Worm (Caenorhabditis elegans) whole organism, midembryonic: Measurements from ENCODE around the gene cdt-2.

ENCODE experiments used
- cog-1 ChIP-seq: sonication (generic microtip); optimal IDR thresholded peaks from 2 replicates; lab custom pipeline; 2016; ENCODE audit warnings: missing genetic modification characterization, missing compliant biosample characterization
- flt-1 ChIP-seq: fragments of 200-800 bp; sonication (Bioruptor generic); IDR thresholded peaks from 2 replicates; pipeline ENCODE4 v1.3.6; 2022; ENCODE audit warnings: missing genetic modification characterization, missing compliant biosample characterization
- med-1 ChIP-seq: sonication (generic microtip); optimal IDR thresholded peaks from 2 replicates; lab custom pipeline; 2017; ENCODE audit warnings: missing genetic modification characterization, mild to moderate bottlenecking, missing compliant biosample characterization, antibody characterized with exemption, missing genetic modification reagents; ENCODE audit not compliant: insufficient read depth
- ref-1 ChIP-seq: fragments of 200-800 bp; sonication (Bioruptor generic); conservative IDR thresholded peaks from 2 replicates; pipeline ENCODE4 v1.3.6; 2022; ENCODE audit warnings: missing genetic modification reagents, missing genetic modification characterization, missing compliant biosample characterization
- tab-1 ChIP-seq: fragments of 200-800 bp; sonication (Bioruptor generic); IDR thresholded peaks from 2 replicates; pipeline ENCODE4 v1.3.6; 2022; ENCODE audit warnings: missing genetic modification characterization, missing compliant biosample characterization
- ztf-23 ChIP-seq: fragments of 200-800 bp; sonication (Bioruptor generic); IDR thresholded peaks from 2 replicates; pipeline ENCODE4 v1.3.6; 2022; ENCODE audit warnings: missing genetic modification reagents, missing genetic modification characterization, missing compliant biosample characterization
- ztf-29 ChIP-seq: fragments of 200-800 bp; sonication (Bioruptor generic); IDR thresholded peaks from 2 replicates; pipeline ENCODE4 v1.3.6; 2022; ENCODE audit warnings: missing genetic modification reagents, missing genetic modification characterization, missing compliant biosample characterization

- TF ChIP-seq ref-1 (GFP tag; lab: Robert Waterston, UW) (no peak), tab-1 (no peak), flt-1 (no peak), ztf-23 (GFP tag; lab: Robert Waterston, UW) (no peak), med-1 (GFP tag; lab: Kevin White, UChicago) (no peak), cog-1 (tag; lab: Kevin White, UChicago) (no peak), ztf-29 (GFP tag; lab: Robert Waterston, UW) (no peak)
Observed at ce11 chrV:14942898-14943297, 48.0 kb downstream of the cdt-2 start.
